Fruit fly (Drosophila melanogaster) whole organism, embryonic: ENCODE data around the gene CG8051.

Experiments
- Ada2b ChIP-seq: fragments of 200-800 bp; sonication (Bioruptor generic); IDR thresholded peaks from 2 replicates; pipeline ENCODE4 v1.3.6; 2022; ENCODE audit warnings: missing biosample characterization, missing genetic modification characterization
- Atf3 ChIP-seq: fragments of 200-800 bp; sonication (Bioruptor generic); optimal IDR thresholded peaks from 3 replicates; lab custom pipeline; 2016; ENCODE audit warnings: missing biosample characterization, missing genetic modification characterization
- Bgb ChIP-seq: fragments of 200-800 bp; sonication (Bioruptor generic); IDR thresholded peaks from 2 replicates; pipeline ENCODE4 v1.3.6; 2022; ENCODE audit warnings: missing biosample characterization, missing genetic modification characterization; ENCODE audit not compliant: partially characterized antibody
- CG10267 ChIP-seq: fragments of 200-800 bp; sonication (Bioruptor generic); optimal IDR thresholded peaks from 2 replicates; lab custom pipeline; 2018; ENCODE audit warnings: missing biosample characterization, mild to moderate bottlenecking, missing genetic modification characterization, moderate library complexity
- CG10959 ChIP-seq: fragments of 200-800 bp; sonication (Bioruptor generic); IDR thresholded peaks from 2 replicates; pipeline ENCODE4 v1.3.6; 2022; ENCODE audit warnings: missing biosample characterization, missing genetic modification characterization
- CG12391 ChIP-seq: fragments of 200-800 bp; sonication (Bioruptor generic); optimal IDR thresholded peaks from 3 replicates; lab custom pipeline; 2018; ENCODE audit warnings: missing biosample characterization, mild to moderate bottlenecking, missing genetic modification characterization, moderate library complexity
- CG13424 ChIP-seq: fragments of 200-800 bp; sonication (Bioruptor generic); optimal IDR thresholded peaks from 2 replicates; lab custom pipeline; 2019; ENCODE audit warnings: missing biosample characterization, mild to moderate bottlenecking, missing genetic modification characterization, moderate library complexity
- CG14667 ChIP-seq: fragments of 200-800 bp; sonication (Bioruptor generic); IDR thresholded peaks from 2 replicates; pipeline ENCODE4 v1.3.6; 2022; ENCODE audit warnings: missing biosample characterization, missing genetic modification characterization
- CG16863 ChIP-seq: fragments of 200-800 bp; sonication (Bioruptor generic); optimal IDR thresholded peaks from 3 replicates; lab custom pipeline; 2016; ENCODE audit warnings: missing biosample characterization, missing genetic modification characterization
- CG18599 ChIP-seq: fragments of 200-800 bp; sonication (Bioruptor generic); optimal IDR thresholded peaks from 3 replicates; lab custom pipeline; 2017; ENCODE audit warnings: missing biosample characterization, missing genetic modification characterization, mild to moderate bottlenecking, moderate library complexity, missing genetic modification reagents
- CG2120 ChIP-seq: fragments of 200-800 bp; sonication (Bioruptor generic); optimal IDR thresholded peaks from 3 replicates; lab custom pipeline; 2016; ENCODE audit warnings: missing biosample characterization, missing genetic modification characterization
- CG2678 ChIP-seq: fragments of 200-800 bp; sonication (Bioruptor generic); optimal IDR thresholded peaks from 3 replicates; lab custom pipeline; 2019; ENCODE audit warnings: missing biosample characterization, mild to moderate bottlenecking, missing genetic modification characterization, moderate library complexity
- CG2875 ChIP-seq: fragments of 200-800 bp; sonication (Bioruptor generic); optimal IDR thresholded peaks from 2 replicates; lab custom pipeline; 2017; ENCODE audit warnings: missing biosample characterization, mild to moderate bottlenecking, missing genetic modification characterization, missing genetic modification reagents
- CG3163 ChIP-seq: fragments of 200-800 bp; sonication (Bioruptor generic); optimal IDR thresholded peaks from 3 replicates; lab custom pipeline; 2016; ENCODE audit warnings: missing biosample characterization, missing genetic modification characterization
- CG3726 ChIP-seq: fragments of 200-800 bp; sonication (Bioruptor generic); IDR thresholded peaks from 3 replicates; pipeline ENCODE4, ENCODE4 v1.3.6; 2022; ENCODE audit warnings: missing biosample characterization, missing genetic modification characterization
- CG4424 ChIP-seq: fragments of 200-800 bp; sonication (Bioruptor generic); optimal IDR thresholded peaks from 3 replicates; lab custom pipeline; 2016; ENCODE audit warnings: missing biosample characterization, missing genetic modification characterization
- CG4854 ChIP-seq: fragments of 200-800 bp; sonication (Bioruptor generic); optimal IDR thresholded peaks from 2 replicates; lab custom pipeline; 2016; ENCODE audit warnings: missing biosample characterization, missing genetic modification characterization, inconsistent platforms
- CG6683 ChIP-seq: fragments of 200-800 bp; sonication (Bioruptor generic); optimal IDR thresholded peaks from 2 replicates; lab custom pipeline; 2017; ENCODE audit warnings: missing biosample characterization, mild to moderate bottlenecking, missing genetic modification characterization, missing genetic modification reagents
- CG7963 ChIP-seq: fragments of 200-800 bp; sonication (Bioruptor generic); IDR thresholded peaks from 3 replicates; pipeline ENCODE4 v1.3.6; 2022; ENCODE audit warnings: missing biosample characterization, missing genetic modification characterization; ENCODE audit not compliant: partially characterized antibody
- CG8089 ChIP-seq: fragments of 200-800 bp; sonication (Bioruptor generic); optimal IDR thresholded peaks from 3 replicates; lab custom pipeline; 2016; ENCODE audit warnings: missing biosample characterization, missing genetic modification characterization
- CG8924 ChIP-seq: fragments of 200-800 bp; optimal IDR thresholded peaks from 3 replicates; lab custom pipeline; 2019; ENCODE audit warnings: missing biosample characterization, mild to moderate bottlenecking, missing genetic modification characterization, moderate library complexity
- CG9797 ChIP-seq: fragments of 200-800 bp; sonication (Bioruptor generic); optimal IDR thresholded peaks from 3 replicates; lab custom pipeline; 2018; ENCODE audit warnings: missing biosample characterization, mild to moderate bottlenecking, missing genetic modification characterization
- CG9876 ChIP-seq: fragments of 200-800 bp; sonication (Bioruptor generic); optimal IDR thresholded peaks from 2 replicates; lab custom pipeline; 2016; ENCODE audit warnings: missing biosample characterization, missing genetic modification characterization
- CG9932 ChIP-seq: fragments of 200-800 bp; sonication (Bioruptor generic); IDR thresholded peaks from 2 replicates; pipeline ENCODE4 v1.3.6; 2022; ENCODE audit warnings: missing biosample characterization, missing genetic modification characterization
- D19B ChIP-seq: fragments of 200-800 bp; sonication (Bioruptor generic); optimal IDR thresholded peaks from 2 replicates; lab custom pipeline; 2017; ENCODE audit warnings: missing biosample characterization, mild to moderate bottlenecking, missing genetic modification characterization
- H2.0 ChIP-seq: fragments of 200-800 bp; sonication (Bioruptor generic); IDR thresholded peaks from 2 replicates; pipeline ENCODE4 v1.3.6; 2022; ENCODE audit warnings: missing biosample characterization, missing genetic modification characterization
- Hmx ChIP-seq: fragments of 200-800 bp; sonication (Bioruptor generic); optimal IDR thresholded peaks from 2 replicates; lab custom pipeline; 2016; ENCODE audit warnings: missing biosample characterization, missing genetic modification characterization
- Hr51 ChIP-seq, 2 experiments: fragments of 200-800 bp; sonication (Bioruptor generic); optimal IDR thresholded peaks; 2 replicates in 1 of 2; 3 replicates in 1 of 2; lab custom pipeline; 2016 to 2018; ENCODE audit warnings: missing biosample characterization in 2 of 2, missing genetic modification characterization in 2 of 2, mild to moderate bottlenecking in 1 of 2, moderate library complexity in 1 of 2
- Hsf ChIP-seq: fragments of 200-800 bp; sonication (Bioruptor generic); optimal IDR thresholded peaks from 3 replicates; lab custom pipeline; 2016; ENCODE audit warnings: missing biosample characterization, missing genetic modification characterization
- NC2β ChIP-seq: fragments of 200-800 bp; sonication (Bioruptor generic); optimal IDR thresholded peaks from 2 replicates; lab custom pipeline; 2016; ENCODE audit warnings: missing biosample characterization, missing genetic modification characterization
- Nf-YA ChIP-seq: fragments of 200-800 bp; sonication (Bioruptor generic); IDR thresholded peaks from 2 replicates; pipeline ENCODE4 v1.3.6; 2022; ENCODE audit warnings: missing biosample characterization, missing genetic modification characterization
- Rx ChIP-seq: fragments of 200-800 bp; sonication (Bioruptor generic); IDR thresholded peaks from 2 replicates; pipeline ENCODE4 v1.3.6; 2022; ENCODE audit warnings: missing biosample characterization, missing genetic modification characterization
- Sin3A ChIP-seq: fragments of >200 bp; optimal IDR thresholded peaks from 2 replicates; lab custom pipeline; 2018
- az2 ChIP-seq: fragments of 200-800 bp; sonication (Bioruptor generic); optimal IDR thresholded peaks from 3 replicates; lab custom pipeline; 2016; ENCODE audit warnings: missing biosample characterization, missing genetic modification characterization
- bcd ChIP-seq: fragments of 200-800 bp; sonication (Bioruptor generic); optimal IDR thresholded peaks from 2 replicates; lab custom pipeline; 2017; ENCODE audit warnings: missing biosample characterization, mild to moderate bottlenecking, missing genetic modification characterization
- chn ChIP-seq: fragments of 200-800 bp; sonication (Bioruptor generic); optimal IDR thresholded peaks from 2 replicates; lab custom pipeline; 2016; ENCODE audit warnings: missing biosample characterization, missing genetic modification characterization
- dysf ChIP-seq: fragments of 200-800 bp; sonication (Bioruptor generic); IDR thresholded peaks from 3 replicates; pipeline ENCODE4 v1.3.6; 2022; ENCODE audit warnings: missing biosample characterization, missing genetic modification characterization
- ems ChIP-seq: fragments of 200-800 bp; sonication (Bioruptor generic); optimal IDR thresholded peaks from 3 replicates; lab custom pipeline; 2016; ENCODE audit warnings: missing biosample characterization, missing genetic modification characterization
- fd96Cb ChIP-seq: fragments of 200-800 bp; sonication (Bioruptor generic); optimal IDR thresholded peaks from 2 replicates; lab custom pipeline; 2018; ENCODE audit warnings: missing biosample characterization, mild to moderate bottlenecking, missing genetic modification characterization, moderate library complexity
- gce ChIP-seq: fragments of 200-800 bp; sonication (Bioruptor generic); IDR thresholded peaks from 3 replicates; pipeline ENCODE4 v1.3.6; 2022; ENCODE audit warnings: missing biosample characterization, missing genetic modification characterization
- gem ChIP-seq: fragments of 200-800 bp; sonication (Bioruptor generic); optimal IDR thresholded peaks from 2 replicates; lab custom pipeline; 2019; ENCODE audit warnings: missing biosample characterization, mild to moderate bottlenecking, missing genetic modification characterization, moderate library complexity
- gsb-n ChIP-seq: fragments of 200-800 bp; sonication (Bioruptor generic); optimal IDR thresholded peaks from 3 replicates; lab custom pipeline; 2018; ENCODE audit warnings: missing biosample characterization, mild to moderate bottlenecking, missing genetic modification characterization
- jumu ChIP-seq: fragments of 200-800 bp; sonication (Bioruptor generic); optimal IDR thresholded peaks from 3 replicates; lab custom pipeline; 2016; ENCODE audit warnings: missing biosample characterization, missing genetic modification characterization
- lola ChIP-seq, 3 experiments: fragments of >200 bp in 2 of 3; fragments of 200-800 bp in 1 of 3; sonication (Bioruptor generic) in 1 of 3; optimal IDR thresholded peaks; 2 replicates each; lab custom pipeline; 2017 to 2019; ENCODE audit warnings: missing biosample characterization in 3 of 3, missing genetic modification characterization in 3 of 3, mild to moderate bottlenecking in 1 of 3, moderate library complexity in 1 of 3
- phol ChIP-seq: fragments of 200-800 bp; sonication (Bioruptor generic); optimal IDR thresholded peaks from 3 replicates; lab custom pipeline; 2018; ENCODE audit warnings: missing biosample characterization, mild to moderate bottlenecking, missing genetic modification characterization, moderate library complexity
- ranshi ChIP-seq: fragments of 200-800 bp; sonication (Bioruptor generic); IDR thresholded peaks from 2 replicates; pipeline ENCODE4 v1.3.6; 2022; ENCODE audit warnings: missing biosample characterization, missing genetic modification characterization
- sisA ChIP-seq: fragments of 200-800 bp; sonication (Bioruptor generic); IDR thresholded peaks from 2 replicates; pipeline ENCODE4 v1.3.6; 2022; ENCODE audit warnings: missing biosample characterization, missing genetic modification characterization
- sob ChIP-seq: fragments of 200-800 bp; sonication (Bioruptor generic); IDR thresholded peaks from 2 replicates; pipeline ENCODE4 v1.3.6; 2022; ENCODE audit warnings: missing biosample characterization, missing genetic modification characterization
- twi ChIP-seq: fragments of 200-800 bp; optimal IDR thresholded peaks from 2 replicates; lab custom pipeline; 2019; ENCODE audit warnings: missing biosample characterization, mild to moderate bottlenecking, missing genetic modification characterization, moderate library complexity
- unpg ChIP-seq: fragments of 200-800 bp; sonication (Bioruptor generic); optimal IDR thresholded peaks from 3 replicates; lab custom pipeline; 2018; ENCODE audit warnings: missing biosample characterization, mild to moderate bottlenecking, missing genetic modification characterization, moderate library complexity
- zfh2 ChIP-seq: fragments of 200-800 bp; sonication (Bioruptor generic); optimal IDR thresholded peaks from 2 replicates; lab custom pipeline; 2016; ENCODE audit warnings: missing biosample characterization, missing genetic modification characterization

Gene CG8051

DNA sequence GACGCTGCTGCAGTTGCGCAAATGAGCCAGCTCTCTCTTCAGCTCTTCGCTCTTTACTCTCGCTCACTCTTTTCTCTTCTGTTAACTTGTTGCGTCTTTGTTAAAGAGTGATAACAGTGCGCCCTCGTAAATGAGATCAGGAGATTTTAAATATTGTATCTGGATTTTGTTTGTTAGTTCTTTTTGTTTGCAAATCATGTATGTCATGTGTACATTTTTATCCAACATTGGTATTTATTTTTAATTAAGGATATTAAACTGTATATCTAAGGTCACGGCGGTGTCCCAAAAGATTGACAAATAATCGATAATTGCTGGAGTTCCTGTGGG is 9.0 kb downstream of the CG8051 start (continued):
- TF ChIP-seq Hr51 (GFP tag; optimal IDR thresholded peaks at IDR 0.05; lab: Kevin White, UChicago) = peak in 1 of 2 experiments; percentile 62
- peak; percentile 0 for TF ChIP-seq CG8924 (tag; lab: Kevin White, UChicago)
- TF ChIP-seq CG4424 (GFP tag; lab: Kevin White, UChicago) = peak; percentile 11
- no peak for TF ChIP-seq Hmx
- 0 out of 3 replicates have a peak, but pooled peaks have one; percentile 30 for TF ChIP-seq CG3726 (GFP tag; lab: Robert Waterston, UW)
- TF ChIP-seq sob (GFP tag; lab: Robert Waterston, UW) = peak; percentile 41
- TF ChIP-seq CG3163 (GFP tag; lab: Kevin White, UChicago) = peak; percentile 98
- peak; percentile 50; the same call in 1 of the 2 replicates for TF ChIP-seq ranshi (GFP tag; lab: Robert Waterston, UW)
- peak; percentile 69 for TF ChIP-seq gem (tag; lab: Kevin White, UChicago)
- TF ChIP-seq dysf = peak; percentile 63; the same call in 2 of the 3 replicates
- TF ChIP-seq sisA (GFP tag; lab: Robert Waterston, UW) = peak; percentile 40
- no peak for TF ChIP-seq Sin3A (lab: Kevin White, UChicago)
- peak; percentile 44 for TF ChIP-seq CG13424 (tag; lab: Kevin White, UChicago)
- TF ChIP-seq CG9932 = peak; percentile 51; the same call in 1 of the 2 replicates
- TF ChIP-seq CG2875 (GFP tag; lab: Kevin White, UChicago) = peak; percentile 23
- TF ChIP-seq CG12391 (tag; lab: Kevin White, UChicago) = peak; percentile 67
- TF ChIP-seq CG7963 = no peak
- TF ChIP-seq az2 = peak; percentile 24
- TF ChIP-seq bcd = peak; percentile 15
- no peak for TF ChIP-seq CG8089 (GFP tag; lab: Kevin White, UChicago)
- TF ChIP-seq ems (GFP tag; lab: Kevin White, UChicago) = no peak
- TF ChIP-seq lola (GFP tag; optimal IDR thresholded peaks at IDR 0.05; lab: Kevin White, UChicago) = peak in 1 of 3 experiments; percentile 2
- peak; percentile 52 for TF ChIP-seq CG2678 (tag; lab: Kevin White, UChicago)
- TF ChIP-seq CG9797 (GFP tag; lab: Kevin White, UChicago) = no peak
- peak; percentile 65 for TF ChIP-seq chn (GFP tag; lab: Kevin White, UChicago)
- TF ChIP-seq Bgb (GFP tag; lab: Robert Waterston, UW) = no peak
- TF ChIP-seq CG2120 (GFP tag; lab: Kevin White, UChicago) = peak; percentile 39
- TF ChIP-seq CG14667 (GFP tag; lab: Robert Waterston, UW) = peak; percentile 13; the same call in 1 of the 2 replicates
- peak; percentile 42; the same call in 1 of the 2 replicates for TF ChIP-seq CG10959 (GFP tag; lab: Robert Waterston, UW)
- peak; percentile 37 for TF ChIP-seq jumu
- peak; percentile 65 for TF ChIP-seq unpg (GFP tag; lab: Kevin White, UChicago)
- TF ChIP-seq Nf-YA = 0 out of 2 replicates have a peak, but pooled peaks have one; percentile 13
- peak; percentile 65; the same call in 1 of the 3 replicates for TF ChIP-seq gce (GFP tag; lab: Robert Waterston, UW)
- TF ChIP-seq CG9876 (GFP tag; lab: Kevin White, UChicago) = no peak
- peak; percentile 41; the same call in 1 of the 2 replicates for TF ChIP-seq Rx
- peak; percentile 26 for TF ChIP-seq CG18599 (GFP tag; lab: Kevin White, UChicago)
- TF ChIP-seq CG6683 (GFP tag; lab: Kevin White, UChicago) = no peak
- TF ChIP-seq H2.0 = peak; percentile 65; the same call in 1 of the 2 replicates
- peak; percentile 22 for TF ChIP-seq zfh2 (GFP tag; lab: Kevin White, UChicago)
- no peak for TF ChIP-seq Atf3 (GFP tag; lab: Kevin White, UChicago)
- peak; percentile 5 for TF ChIP-seq twi
- no peak for TF ChIP-seq CG4854 (GFP tag; lab: Kevin White, UChicago)
- peak; percentile 49 for TF ChIP-seq phol (tag; lab: Kevin White, UChicago)
- TF ChIP-seq gsb-n (tag; lab: Kevin White, UChicago) = peak; percentile 27
- TF ChIP-seq Hsf (GFP tag; lab: Kevin White, UChicago) = peak; percentile 32
- peak; percentile 47 for TF ChIP-seq fd96Cb (tag; lab: Kevin White, UChicago)
- TF ChIP-seq CG16863 (GFP tag; lab: Kevin White, UChicago) = peak; percentile 20
- peak; percentile 45; the same call in 1 of the 2 replicates for TF ChIP-seq Ada2b
- no peak for TF ChIP-seq D19B
- TF ChIP-seq NC2β (GFP tag; lab: Kevin White, UChicago) = peak; percentile 14
- peak; percentile 29 for TF ChIP-seq CG10267 (tag; lab: Kevin White, UChicago)
